Fruit fly (Drosophila melanogaster) S2 (cell line): Measurements from ENCODE around the gene Inx5.

Experiments used
- CG8478 ChIP-seq: fragments of >200 bp; optimal IDR thresholded peaks from 2 replicates; lab custom pipeline; 2018
- CTCF ChIP-seq, 2 experiments: fragments of >200 bp; optimal IDR thresholded peaks; 2 replicates each; lab custom pipeline; 2018

Inx5 gene

DNA sequence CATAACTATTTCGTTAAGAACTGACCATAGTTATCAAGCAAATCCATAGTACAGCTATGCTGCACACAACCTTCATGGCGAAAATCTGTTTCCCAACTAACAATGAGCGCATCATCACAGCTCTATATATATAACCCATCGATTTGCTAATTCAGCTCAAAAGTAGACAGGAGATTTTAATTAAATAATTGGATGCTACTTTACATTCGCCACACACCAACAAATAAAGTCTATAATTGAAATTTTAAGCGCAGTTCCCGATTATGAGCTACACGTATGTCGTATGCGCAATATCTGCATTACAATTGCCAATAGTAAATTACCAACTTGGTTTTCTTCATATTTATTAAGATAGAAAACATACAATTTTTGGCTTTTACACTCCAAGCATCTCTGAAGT is 34.9 kb downstream of the Inx5 start, which contains the start of gene Obp18a:
Gene Obp18a (minus strand): TSS at position 101 of the 400 bp plus-strand sequence.
- TF ChIP-seq CTCF (optimal IDR thresholded peaks at IDR 0.05; lab: Kevin White, UChicago) (no peak), CG8478 (lab: Kevin White, UChicago) (no peak)

DNA sequence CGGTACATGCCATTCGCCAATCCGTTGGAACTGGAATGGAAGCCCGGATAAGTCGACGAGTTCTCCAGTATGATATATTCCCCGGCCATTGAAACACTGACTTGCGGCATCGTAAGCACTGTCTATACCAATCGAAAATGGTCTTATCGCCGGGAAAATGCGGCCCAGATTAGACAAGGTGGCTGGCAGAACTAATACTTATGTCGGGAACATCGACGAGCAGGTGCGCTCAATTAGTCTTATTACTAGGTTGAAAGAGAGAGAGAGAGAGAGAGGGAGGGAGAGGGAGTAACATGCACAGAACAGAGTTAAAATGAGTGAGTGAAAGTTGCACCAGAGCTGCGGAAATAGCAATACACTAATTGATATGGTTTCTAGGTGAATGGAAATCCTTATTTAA is 43.5 kb downstream of the Inx5 start, which contains the start of gene tgy:
Gene tgy (minus strand): TSS at position 101 of the 400 bp plus-strand sequence.
- no peak for TF ChIP-seq CTCF (optimal IDR thresholded peaks at IDR 0.05; lab: Kevin White, UChicago)
- no peak for TF ChIP-seq CG8478 (lab: Kevin White, UChicago)

DNA sequence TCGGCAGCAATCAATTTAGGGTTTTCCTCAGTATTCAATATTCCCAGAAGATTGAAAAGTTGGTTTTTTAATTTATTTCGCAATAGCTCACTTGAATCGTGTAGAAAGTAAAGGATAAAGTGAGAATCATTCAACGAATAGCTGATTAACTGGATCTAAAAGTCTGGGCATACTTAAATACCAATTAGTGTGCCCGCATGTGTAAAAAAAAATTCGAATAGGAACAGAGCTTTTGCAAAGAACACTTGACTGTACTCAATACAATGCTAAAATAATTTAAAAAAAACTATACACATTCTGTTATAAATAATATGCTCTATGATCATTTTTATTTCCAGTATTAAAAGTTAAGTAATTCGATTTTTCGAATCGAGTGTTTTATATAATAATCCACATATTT is 46.4 kb downstream of the Inx5 start, which contains the start of gene CG15882:
Gene CG15882 (minus strand): TSS at position 101 of the 400 bp plus-strand sequence.
- TF ChIP-seq CG8478 (lab: Kevin White, UChicago) (no peak), CTCF (optimal IDR thresholded peaks at IDR 0.05; lab: Kevin White, UChicago) (no peak)

DNA sequence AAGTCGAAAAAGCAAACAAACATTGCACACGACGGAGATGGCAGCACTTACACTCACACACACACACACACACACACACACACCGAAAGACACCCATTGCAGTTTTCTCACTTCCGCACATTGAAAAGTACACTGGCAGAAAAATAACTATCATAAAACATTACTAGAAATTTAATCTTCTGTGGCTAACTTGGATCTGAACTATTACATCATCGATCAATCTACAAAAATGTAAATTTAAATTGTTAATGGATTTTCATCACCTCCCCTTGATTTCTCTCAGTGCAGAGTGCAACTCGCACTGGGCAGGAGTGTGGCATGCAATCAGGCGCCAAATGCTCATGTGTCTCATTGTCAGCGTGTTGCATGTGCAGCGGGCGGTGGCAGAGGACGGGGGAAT is 50.3 kb downstream of the Inx5 start:
- TF ChIP-seq CTCF (optimal IDR thresholded peaks at IDR 0.05; lab: Kevin White, UChicago) (no peak), CG8478 (lab: Kevin White, UChicago) (no peak)
